Worm (Caenorhabditis elegans): ENCODE data around the gene rps-29.

- TF ChIP-seq him-1 (tag; optimal IDR thresholded peaks at IDR 0.05) (peak; percentile 35), dao-5 (tag; optimal IDR thresholded peaks at IDR 0.05) (no peak), W03F9.2 (tag; optimal IDR thresholded peaks at IDR 0.05) (peak; percentile 42)
These were observed 505 bp upstream of the rps-29 start, which contains the start of gene snt-2 for ce11 chrIII:793595-793994.
